Worm (Caenorhabditis elegans) whole organism, midembryonic: ENCODE results near the gene Y34B4A.10.

Experiments used
- T22C8.4 ChIP-seq: fragments of 200-800 bp; sonication (Bioruptor generic); IDR thresholded peaks from 2 replicates; pipeline ENCODE4 v1.3.6; 2022; ENCODE audit warnings: missing genetic modification characterization, missing compliant biosample characterization
- flt-1 ChIP-seq: fragments of 200-800 bp; sonication (Bioruptor generic); IDR thresholded peaks from 2 replicates; pipeline ENCODE4 v1.3.6; 2022; ENCODE audit warnings: missing genetic modification characterization, missing compliant biosample characterization
- ref-1 ChIP-seq: fragments of 200-800 bp; sonication (Bioruptor generic); conservative IDR thresholded peaks from 2 replicates; pipeline ENCODE4 v1.3.6; 2022; ENCODE audit warnings: missing genetic modification reagents, missing genetic modification characterization, missing compliant biosample characterization

- TF ChIP-seq ref-1 (GFP tag; lab: Robert Waterston, UW): no peak
- TF ChIP-seq T22C8.4: no peak
- TF ChIP-seq flt-1 (GFP tag; lab: Robert Waterston, UW): no peak
These were observed 34.9 kb upstream of the Y34B4A.10 start for ce11 chrX:5214790-5215189.
